Fruit fly (Drosophila melanogaster) whole organism, pupa: Measurements from ENCODE around the gene Dus3.

Experiments used
- CG10348 ChIP-seq: fragments of 200-800 bp; sonication (Bioruptor generic); IDR thresholded peaks from 2 replicates; pipeline ENCODE4 v1.3.6; 2022; ENCODE audit warnings: missing biosample characterization, missing genetic modification characterization
- CG12605 ChIP-seq: fragments of 200-800 bp; sonication (Bioruptor generic); IDR thresholded peaks from 2 replicates; pipeline ENCODE4 v1.3.6; 2022; ENCODE audit warnings: missing biosample characterization, missing genetic modification characterization
- CG13204 ChIP-seq: fragments of 200-800 bp; sonication (Bioruptor generic); optimal IDR thresholded peaks from 2 replicates; lab custom pipeline; 2018; ENCODE audit warnings: missing biosample characterization, mild to moderate bottlenecking, missing genetic modification characterization, moderate library complexity
- CG14655 ChIP-seq: fragments of 200-800 bp; sonication (Bioruptor generic); optimal IDR thresholded peaks from 3 replicates; lab custom pipeline; 2017; ENCODE audit warnings: mild to moderate bottlenecking, missing biosample characterization, missing genetic modification reagents, missing genetic modification characterization
- CG15710 ChIP-seq: fragments of 200-800 bp; sonication (Bioruptor generic); optimal IDR thresholded peaks from 2 replicates; lab custom pipeline; 2018; ENCODE audit warnings: missing biosample characterization, mild to moderate bottlenecking, missing genetic modification characterization, moderate library complexity
- CG17806 ChIP-seq: fragments of 200-800 bp; sonication (Bioruptor generic); optimal IDR thresholded peaks from 2 replicates; lab custom pipeline; 2018; ENCODE audit warnings: missing biosample characterization, mild to moderate bottlenecking, missing genetic modification characterization, moderate library complexity
- CG32121 ChIP-seq: fragments of 200-800 bp; sonication (Bioruptor generic); IDR thresholded peaks from 2 replicates; pipeline ENCODE4 v1.3.6; 2022; ENCODE audit warnings: missing biosample characterization, missing genetic modification characterization
- CG34367 ChIP-seq: fragments of 200-800 bp; sonication (Bioruptor generic); optimal IDR thresholded peaks from 2 replicates; lab custom pipeline; 2018; ENCODE audit warnings: missing biosample characterization, mild to moderate bottlenecking, missing genetic modification characterization
- CG4496 ChIP-seq: fragments of 200-800 bp; sonication (Bioruptor generic); IDR thresholded peaks from 3 replicates; pipeline ENCODE4 v1.3.6; 2022; ENCODE audit warnings: missing biosample characterization, missing genetic modification characterization
- CG8159 ChIP-seq: fragments of 200-800 bp; sonication (Bioruptor generic); optimal IDR thresholded peaks from 3 replicates; lab custom pipeline; 2018; ENCODE audit warnings: missing biosample characterization, mild to moderate bottlenecking, missing genetic modification characterization, moderate library complexity
- CG8301 ChIP-seq: fragments of 200-800 bp; sonication (Bioruptor generic); optimal IDR thresholded peaks from 2 replicates; lab custom pipeline; 2018; ENCODE audit warnings: missing biosample characterization, mild to moderate bottlenecking, missing genetic modification characterization
- CG9948 ChIP-seq: fragments of 200-800 bp; sonication (Bioruptor generic); optimal IDR thresholded peaks from 2 replicates; lab custom pipeline; 2018; ENCODE audit warnings: missing biosample characterization, mild to moderate bottlenecking, missing genetic modification characterization, moderate library complexity
- D1 ChIP-seq: fragments of 200-800 bp; sonication (Bioruptor generic); optimal IDR thresholded peaks from 2 replicates; lab custom pipeline; 2018; ENCODE audit warnings: missing biosample characterization, mild to moderate bottlenecking, missing genetic modification characterization, moderate library complexity
- EcR ChIP-seq: fragments of 200-800 bp; sonication (Bioruptor generic); optimal IDR thresholded peaks from 3 replicates; lab custom pipeline; 2019; ENCODE audit warnings: missing biosample characterization, missing genetic modification characterization, mild to moderate bottlenecking, moderate library complexity, missing genetic modification reagents
- Ets98B ChIP-seq: fragments of 200-800 bp; sonication (Bioruptor generic); IDR thresholded peaks from 2 replicates; pipeline ENCODE4 v1.3.6; 2022; ENCODE audit warnings: missing biosample characterization, missing genetic modification characterization
- Pif1A ChIP-seq: fragments of 200-800 bp; sonication (Bioruptor generic); optimal IDR thresholded peaks from 3 replicates; lab custom pipeline; 2016; ENCODE audit warnings: missing biosample characterization, missing genetic modification characterization
- Pif1B ChIP-seq: fragments of 200-800 bp; sonication (Bioruptor generic); optimal IDR thresholded peaks from 3 replicates; lab custom pipeline; 2016; ENCODE audit warnings: missing biosample characterization, missing genetic modification characterization
- Snoo ChIP-seq: fragments of 200-800 bp; sonication (Bioruptor generic); optimal IDR thresholded peaks from 3 replicates; lab custom pipeline; 2017; ENCODE audit warnings: missing biosample characterization, mild to moderate bottlenecking, missing genetic modification characterization, inconsistent platforms
- fd96Ca ChIP-seq: fragments of 200-800 bp; sonication (Bioruptor generic); IDR thresholded peaks from 3 replicates; pipeline ENCODE4 v1.3.6; 2022; ENCODE audit warnings: missing biosample characterization, missing genetic modification characterization
- gl ChIP-seq: fragments of 200-800 bp; sonication (Bioruptor generic); optimal IDR thresholded peaks from 2 replicates; lab custom pipeline; 2018; ENCODE audit warnings: missing biosample characterization, mild to moderate bottlenecking, missing genetic modification characterization
- rn ChIP-seq: fragments of 200-800 bp; sonication (Bioruptor generic); IDR thresholded peaks from 2 replicates; pipeline ENCODE4 v1.3.6; 2022; ENCODE audit warnings: missing biosample characterization, missing genetic modification characterization

Dus3 gene

dm6 chr2L:19758511-19759128 lies at the start of gene Dus3, which contains the start of gene CG10628:
Dus3 (plus strand) TSS chr2L:19758879.
CG10628 (minus strand) TSS chr2L:19758615.
- TF ChIP-seq rn (peak; percentile 89), Pif1A (peak; percentile 89), fd96Ca (GFP tag; lab: Robert Waterston, UW) (peak; percentile 94), CG8301 (peak; percentile 85), D1 (tag; lab: Kevin White, UChicago) (no peak), CG8159 (peak; percentile 88), CG12605 (GFP tag; lab: Robert Waterston, UW) (peak; percentile 50; the same call in 1 of the 2 replicates), CG4496 (GFP tag; lab: Robert Waterston, UW) (peak; percentile 96), CG9948 (tag; lab: Kevin White, UChicago) (peak; percentile 84), CG32121 (GFP tag; lab: Robert Waterston, UW) (peak; percentile 91), Pif1B (GFP tag; lab: Kevin White, UChicago) (no peak), CG13204 (GFP tag; lab: Kevin White, UChicago) (no peak), Ets98B (peak; percentile 90), CG14655 (no peak), EcR (GFP tag; lab: Kevin White, UChicago) (no peak), gl (tag; lab: Kevin White, UChicago) (peak; percentile 61), CG17806 (peak; percentile 87), CG10348 (GFP tag; lab: Robert Waterston, UW) (peak; percentile 53; the same call in 1 of the 2 replicates), CG34367 (tag; lab: Kevin White, UChicago) (peak; percentile 78), CG15710 (tag; lab: Kevin White, UChicago) (peak; percentile 84), Snoo (tag; lab: Kevin White, UChicago) (peak; percentile 82)

dm6 chr2L:19722517-19722916 lies 36.2 kb upstream of the Dus3 start:
- TF ChIP-seq CG15710 (tag; lab: Kevin White, UChicago) (no peak), CG4496 (GFP tag; lab: Robert Waterston, UW) (no peak), CG14655 (no peak), CG9948 (tag; lab: Kevin White, UChicago) (no peak), CG12605 (GFP tag; lab: Robert Waterston, UW) (no peak), Ets98B (0 out of 2 replicates have a peak, but pooled peaks have one; percentile 9)

dm6 chr2L:19735635-19736109 lies 23.0 kb upstream of the Dus3 start, which contains the start of the genes CG10462 and Nf-YB:
CG10462 (minus strand) TSS chr2L:19735980.
Nf-YB (plus strand) TSS chr2L:19736044.
- no peak for TF ChIP-seq D1 (tag; lab: Kevin White, UChicago)

- TF ChIP-seq D1 (tag; lab: Kevin White, UChicago) (no peak), Snoo (tag; lab: Kevin White, UChicago) (no peak), CG4496 (GFP tag; lab: Robert Waterston, UW) (no peak), CG32121 (GFP tag; lab: Robert Waterston, UW) (no peak), CG14655 (no peak)
- TF ChIP-seq, all 21 proteins: peak for 0
Measured at dm6 chr2L:19750571-19750970, 8.1 kb upstream of the Dus3 start.

dm6 chr2L:19755015-19755414 lies 3.7 kb upstream of the Dus3 start:
- TF ChIP-seq Ets98B: no peak
- TF ChIP-seq CG15710 (tag; lab: Kevin White, UChicago): no peak
- no peak for TF ChIP-seq CG34367 (tag; lab: Kevin White, UChicago)
- no peak for TF ChIP-seq CG17806
- no peak for TF ChIP-seq CG4496 (GFP tag; lab: Robert Waterston, UW)
- TF ChIP-seq CG10348 (GFP tag; lab: Robert Waterston, UW): no peak
- no peak for TF ChIP-seq CG9948 (tag; lab: Kevin White, UChicago)
- no peak for TF ChIP-seq Pif1B (GFP tag; lab: Kevin White, UChicago)
- no peak for TF ChIP-seq CG13204 (GFP tag; lab: Kevin White, UChicago)
- no peak for TF ChIP-seq CG32121 (GFP tag; lab: Robert Waterston, UW)
- TF ChIP-seq CG8159: no peak
- TF ChIP-seq Pif1A: no peak

- no peak for TF ChIP-seq CG8159
- 0 out of 2 replicates have a peak, but pooled peaks have one; percentile 26 for TF ChIP-seq CG12605 (GFP tag; lab: Robert Waterston, UW)
- TF ChIP-seq CG14655: no peak
- TF ChIP-seq CG13204 (GFP tag; lab: Kevin White, UChicago): peak; percentile 78
- TF ChIP-seq, all 21 proteins: peak for 2
Measured at dm6 chr2L:19756040-19756439, 2.6 kb upstream of the Dus3 start.

dm6 chr2L:19756716-19757115 lies 2.0 kb upstream of the Dus3 start, which contains the start of gene CG10631:
CG10631 (minus strand) TSS chr2L:19756904.
- peak; percentile 13; the same call in 1 of the 2 replicates for TF ChIP-seq CG32121 (GFP tag; lab: Robert Waterston, UW)
- TF ChIP-seq Ets98B: no peak
- TF ChIP-seq, all 21 proteins: peak for 1
